Worm (Caenorhabditis elegans) whole organism, L4 larva: ENCODE results near the gene T15B12.2.

Experiments used
- F26F4.8 ChIP-seq: fragments of 200-800 bp; sonication (Bioruptor generic); conservative IDR thresholded peaks from 2 replicates; pipeline ENCODE4 v1.3.6; 2022; ENCODE audit warnings: missing genetic modification characterization, missing compliant biosample characterization
- F44E2.7 ChIP-seq: fragments of 200-800 bp; sonication (Bioruptor generic); IDR thresholded peaks from 2 replicates; pipeline ENCODE4 v2.1.2; 2022; ENCODE audit warnings: missing genetic modification characterization, missing compliant biosample characterization
- R02D3.7 ChIP-seq: fragments of 150-350 bp; sonication (generic microtip); optimal IDR thresholded peaks from 3 replicates; lab custom pipeline; 2014; ENCODE audit warnings: missing biosample characterization, missing genetic modification characterization
- Y105C5A.15 ChIP-seq: fragments of 200-800 bp; sonication (Bioruptor generic); IDR thresholded peaks from 2 replicates; pipeline ENCODE4 v1.3.6; 2022; ENCODE audit warnings: missing genetic modification characterization, missing compliant biosample characterization
- Y48G9A.11 ChIP-seq: fragments of 200-800 bp; sonication (Bioruptor generic); IDR thresholded peaks from 2 replicates; pipeline ENCODE4 v1.3.6; 2022; ENCODE audit warnings: missing genetic modification reagents, missing genetic modification characterization, missing compliant biosample characterization
- ama-1 ChIP-seq: fragments of 150-350 bp; optimal IDR thresholded peaks from 2 replicates; lab custom pipeline; 2014; ENCODE audit warnings: inconsistent platforms, mixed read lengths
- ceh-28 ChIP-seq: fragments of 150-350 bp; optimal IDR thresholded peaks from 2 replicates; lab custom pipeline; 2014; ENCODE audit warnings: missing biosample characterization, missing genetic modification reagents, missing genetic modification characterization
- ceh-44 ChIP-seq: fragments of 200-800 bp; sonication (Bioruptor generic); IDR thresholded peaks from 2 replicates; pipeline ENCODE4 v1.3.6; 2022; ENCODE audit warnings: missing genetic modification reagents, missing genetic modification characterization, missing compliant biosample characterization
- ceh-82 ChIP-seq: sonication (generic microtip); optimal IDR thresholded peaks from 2 replicates; lab custom pipeline; 2017; ENCODE audit warnings: missing biosample characterization, missing genetic modification characterization
- daf-16 ChIP-seq, 3 experiments: sonication (generic microtip); optimal IDR thresholded peaks; 2 replicates each; lab custom pipeline; 2016 to 2017; ENCODE audit warnings: missing genetic modification characterization in 3 of 3, missing genetic modification reagents in 3 of 3, mild to moderate bottlenecking in 2 of 3, missing compliant biosample characterization in 2 of 3, missing biosample characterization in 1 of 3, moderate library complexity in 1 of 3
- dmd-8 ChIP-seq: fragments of 200-800 bp; sonication (Bioruptor generic); IDR thresholded peaks from 2 replicates; pipeline ENCODE4 v1.3.6; 2022; ENCODE audit warnings: missing genetic modification characterization, missing compliant biosample characterization
- dpl-1 ChIP-seq: fragments of 150-350 bp; optimal IDR thresholded peaks from 2 replicates; lab custom pipeline; 2014; ENCODE audit warnings: missing biosample characterization, missing genetic modification reagents, missing genetic modification characterization
- duxl-1 ChIP-seq: sonication (generic microtip); optimal IDR thresholded peaks from 2 replicates; lab custom pipeline; 2016; ENCODE audit warnings: mild to moderate bottlenecking, missing genetic modification characterization, moderate library complexity, missing compliant biosample characterization; ENCODE audit not compliant: poor library complexity
- dve-1 ChIP-seq: sonication (generic microtip); optimal IDR thresholded peaks from 2 replicates; lab custom pipeline; 2017; ENCODE audit warnings: antibody characterized with exemption, mild to moderate bottlenecking, missing genetic modification characterization, missing compliant biosample characterization; ENCODE audit not compliant: insufficient read depth
- egl-27 ChIP-seq: sonication (generic microtip); optimal IDR thresholded peaks from 3 replicates; lab custom pipeline; 2017; ENCODE audit warnings: missing biosample characterization, missing genetic modification reagents, missing genetic modification characterization
- egl-43 ChIP-seq: fragments of 200-800 bp; sonication (Bioruptor generic); IDR thresholded peaks from 2 replicates; pipeline ENCODE4 v1.3.6; 2022; ENCODE audit warnings: missing genetic modification reagents, missing genetic modification characterization, missing compliant biosample characterization
- hlh-30 ChIP-seq: sonication (generic microtip); optimal IDR thresholded peaks from 2 replicates; lab custom pipeline; 2017; ENCODE audit warnings: antibody characterized with exemption, mild to moderate bottlenecking, missing genetic modification characterization, missing compliant biosample characterization; ENCODE audit not compliant: insufficient read depth
- hmg-1.1 ChIP-seq: fragments of 200-800 bp; sonication (Bioruptor generic); IDR thresholded peaks from 2 replicates; pipeline ENCODE4 v1.3.6; 2022; ENCODE audit warnings: missing genetic modification reagents, missing genetic modification characterization, missing compliant biosample characterization
- lin-38 ChIP-seq: fragments of 200-800 bp; sonication (Bioruptor generic); IDR thresholded peaks from 2 replicates; pipeline ENCODE4 v1.3.6; 2022; ENCODE audit warnings: missing genetic modification reagents, missing genetic modification characterization, missing compliant biosample characterization
- lsy-2 ChIP-seq, 2 experiments: fragments of 150-350 bp in 1 of 2; sonication (generic microtip) in 1 of 2; optimal IDR thresholded peaks; 2 replicates each; lab custom pipeline; 2014 to 2017; ENCODE audit warnings: missing biosample characterization in 2 of 2, missing genetic modification characterization in 2 of 2
- madf-5 ChIP-seq, 2 experiments: fragments of 200-800 bp; sonication (Bioruptor generic); IDR thresholded peaks; 2 replicates each; pipeline ENCODE4 v1.3.6; 2022; ENCODE audit warnings: missing compliant biosample characterization in 2 of 2, missing genetic modification characterization in 2 of 2
- madf-9 ChIP-seq: fragments of 200-800 bp; sonication (Bioruptor generic); conservative IDR thresholded peaks from 2 replicates; pipeline ENCODE4 v1.3.6; 2022; ENCODE audit warnings: missing genetic modification reagents, missing genetic modification characterization, missing compliant biosample characterization
- mep-1 ChIP-seq: fragments of 150-350 bp; sonication (generic microtip); optimal IDR thresholded peaks from 3 replicates; lab custom pipeline; 2014; ENCODE audit warnings: missing biosample characterization, missing genetic modification characterization
- mes-2 ChIP-seq: sonication (generic microtip); optimal IDR thresholded peaks from 2 replicates; lab custom pipeline; 2016; ENCODE audit warnings: missing genotype, mild to moderate bottlenecking, missing genetic modification characterization, missing compliant biosample characterization; ENCODE audit not compliant: poor library complexity, severe bottlenecking
- nhr-102 ChIP-seq: sonication (generic microtip); optimal IDR thresholded peaks from 2 replicates; lab custom pipeline; 2016; ENCODE audit warnings: mild to moderate bottlenecking, missing genetic modification characterization, moderate library complexity, missing compliant biosample characterization
- nhr-11 ChIP-seq: fragments of 150-350 bp; optimal IDR thresholded peaks from 2 replicates; lab custom pipeline; 2014; ENCODE audit warnings: missing biosample characterization, missing genetic modification characterization
- nhr-111 ChIP-seq: fragments of 200-800 bp; sonication (Bioruptor generic); optimal IDR thresholded peaks from 2 replicates; lab custom pipeline; 2018; ENCODE audit warnings: mild to moderate bottlenecking, missing genetic modification characterization, missing compliant biosample characterization
- nhr-237 ChIP-seq: sonication (generic microtip); optimal IDR thresholded peaks from 2 replicates; lab custom pipeline; 2017; ENCODE audit warnings: missing biosample characterization, missing genetic modification characterization
- nhr-41 ChIP-seq: fragments of 200-800 bp; sonication (Bioruptor generic); IDR thresholded peaks from 2 replicates; pipeline ENCODE4 v1.3.6; 2022; ENCODE audit warnings: missing genetic modification reagents, missing genetic modification characterization, missing compliant biosample characterization
- nhr-42 ChIP-seq: fragments of 200-800 bp; sonication (Bioruptor generic); IDR thresholded peaks from 2 replicates; pipeline ENCODE4 v1.3.6; 2022; ENCODE audit warnings: missing genetic modification characterization, missing compliant biosample characterization
- pha-4 ChIP-seq, 2 experiments: fragments of 150-350 bp in 1 of 2; fragments of 200-800 bp in 1 of 2; sonication (Bioruptor generic) in 1 of 2; IDR thresholded peaks in 1 of 2; optimal IDR thresholded peaks in 1 of 2; 2 replicates each; pipeline versions ENCODE4 v1.3.6 to Lab custom; 2014 to 2022; ENCODE audit warnings: missing genetic modification characterization in 2 of 2, missing genetic modification reagents in 2 of 2, missing biosample characterization in 1 of 2, missing compliant biosample characterization in 1 of 2
- rbr-2 ChIP-seq: sonication (generic microtip); optimal IDR thresholded peaks from 2 replicates; lab custom pipeline; 2016; ENCODE audit warnings: missing genotype, missing genetic modification characterization, missing compliant biosample characterization
- sdz-12 ChIP-seq: fragments of 200-800 bp; sonication (Bioruptor generic); optimal IDR thresholded peaks from 2 replicates; lab custom pipeline; 2018; ENCODE audit warnings: mild to moderate bottlenecking, missing genetic modification characterization, missing compliant biosample characterization
- set-16 ChIP-seq: fragments of 200-800 bp; sonication (Bioruptor generic); IDR thresholded peaks from 2 replicates; pipeline ENCODE4 v1.3.6; 2022; ENCODE audit warnings: missing genetic modification reagents, missing genetic modification characterization, missing compliant biosample characterization
- snpc-1.2 ChIP-seq: fragments of 200-800 bp; sonication (Bioruptor generic); IDR thresholded peaks from 2 replicates; pipeline ENCODE4 v1.3.6; 2022; ENCODE audit warnings: missing genetic modification reagents, missing genetic modification characterization, missing compliant biosample characterization
- tag-97 ChIP-seq: fragments of 200-800 bp; sonication (Bioruptor generic); IDR thresholded peaks from 2 replicates; pipeline ENCODE4 v1.3.6; 2022; ENCODE audit warnings: missing genetic modification characterization, missing compliant biosample characterization
- unc-130 ChIP-seq: sonication (generic microtip); optimal IDR thresholded peaks from 2 replicates; lab custom pipeline; 2016; ENCODE audit warnings: missing genetic modification reagents, missing genetic modification characterization, missing compliant biosample characterization
- unc-62 ChIP-seq, 3 experiments: fragments of 150-350 bp in 1 of 3; sonication (generic microtip); optimal IDR thresholded peaks in 2 of 3; peaks in 1 of 3; 1 replicate in 1 of 3; 2 replicates in 2 of 3; lab custom pipeline; 2014 to 2017; ENCODE audit warnings: missing biosample characterization in 3 of 3, missing genetic modification characterization in 3 of 3, missing genetic modification reagents in 3 of 3, missing genotype in 1 of 3
- zfp-2 ChIP-seq: sonication (generic microtip); optimal IDR thresholded peaks from 2 replicates; lab custom pipeline; 2016; ENCODE audit warnings: mild to moderate bottlenecking, missing genetic modification characterization, missing compliant biosample characterization
- ztf-11 ChIP-seq: fragments of 150-350 bp; optimal IDR thresholded peaks from 2 replicates; lab custom pipeline; 2014; ENCODE audit warnings: missing biosample characterization, missing genetic modification characterization
- ztf-7 ChIP-seq: fragments of 150-350 bp; optimal IDR thresholded peaks from 2 replicates; lab custom pipeline; 2014; ENCODE audit warnings: missing biosample characterization, missing genetic modification characterization

T15B12.2 gene

ce11 chrIII:5277740-5278139, 23.9 kb downstream of the T15B12.2 start, which contains the start of gene clk-1:
TSS of gene clk-1 (plus strand) at chrIII:5277894.
- TF ChIP-seq rbr-2, result no peak
- no peak for TF ChIP-seq R02D3.7
- TF ChIP-seq set-16 (GFP tag; lab: Robert Waterston, UW), result no peak
- no peak for TF ChIP-seq ceh-44 (GFP tag; lab: Robert Waterston, UW)
- no peak for TF ChIP-seq nhr-11 (tag; lab: Kevin White, UChicago)
- 0 out of 2 replicates have a peak, but pooled peaks have one; percentile 7 for TF ChIP-seq Y48G9A.11 (GFP tag; lab: Robert Waterston, UW)
- no peak for TF ChIP-seq snpc-1.2 (GFP tag; lab: Robert Waterston, UW)
- TF ChIP-seq tag-97 (GFP tag; lab: Robert Waterston, UW), result no peak
- TF ChIP-seq ztf-11 (tag; lab: Kevin White, UChicago), result no peak
- no peak for TF ChIP-seq zfp-2 (tag; lab: Kevin White, UChicago)
- TF ChIP-seq madf-9 (GFP tag; lab: Robert Waterston, UW), result no peak
- peak; percentile 31 for TF ChIP-seq nhr-111 (GFP tag; lab: Kevin White, UChicago)
- TF ChIP-seq nhr-102 (tag; lab: Kevin White, UChicago), result peak; percentile 13
- TF ChIP-seq Y105C5A.15 (GFP tag; lab: Robert Waterston, UW), result 0 out of 2 replicates have a peak, but pooled peaks have one; percentile 12
- 0 out of 2 replicates have a peak, but pooled peaks have one; percentile 56 for TF ChIP-seq F26F4.8 (GFP tag; lab: Robert Waterston, UW)
- TF ChIP-seq sdz-12 (GFP tag; lab: Kevin White, UChicago), result no peak
- TF ChIP-seq unc-62 (GFP tag; optimal IDR thresholded peaks at IDR 0.05 in 1 of 2; lab: Kevin White, UChicago), result peak in 1 of 2 experiments; percentile 24
- TF ChIP-seq unc-62 (tag; optimal IDR thresholded peaks at IDR 0.05; lab: Kevin White, UChicago), result no peak
- TF ChIP-seq dve-1 (tag; lab: Kevin White, UChicago), result no peak
- TF ChIP-seq duxl-1 (tag; lab: Kevin White, UChicago), result no peak
- peak; percentile 50; the same call in 1 of the 2 replicates for TF ChIP-seq nhr-42 (GFP tag; lab: Robert Waterston, UW)
- peak; percentile 50 for TF ChIP-seq ama-1 (lab: Kevin White, UChicago)
- no peak for TF ChIP-seq egl-27 (tag; lab: Kevin White, UChicago)
- TF ChIP-seq ceh-28 (tag; lab: Kevin White, UChicago), result no peak
- TF ChIP-seq unc-130 (GFP tag; lab: Kevin White, UChicago), result no peak
- no peak for TF ChIP-seq lin-38 (GFP tag; lab: Robert Waterston, UW)
- TF ChIP-seq nhr-41, result no peak
- no peak for TF ChIP-seq hlh-30 (tag; lab: Kevin White, UChicago)

- TF ChIP-seq egl-43 (GFP tag; lab: Robert Waterston, UW), result no peak
- TF ChIP-seq dmd-8, result no peak
- peak in 1 of 2 experiments; percentile 50 for TF ChIP-seq unc-62 (GFP tag; optimal IDR thresholded peaks at IDR 0.05 in 1 of 2; lab: Kevin White, UChicago)
- TF ChIP-seq unc-62 (tag; optimal IDR thresholded peaks at IDR 0.05; lab: Kevin White, UChicago), result no peak
- TF ChIP-seq mep-1, result peak; percentile 44
- peak; percentile 25 for TF ChIP-seq dve-1 (tag; lab: Kevin White, UChicago)
- no peak for TF ChIP-seq daf-16 (GFP tag; optimal IDR thresholded peaks at IDR 0.05; lab: Kevin White, UChicago)
- peak; percentile 24 for TF ChIP-seq daf-16 (tag; optimal IDR thresholded peaks at IDR 0.05; lab: Kevin White, UChicago)
- no peak for TF ChIP-seq nhr-237 (tag; lab: Kevin White, UChicago)
- peak; percentile 71 for TF ChIP-seq mes-2 (tag; lab: Kevin White, UChicago)
- TF ChIP-seq ceh-82 (tag; lab: Kevin White, UChicago), result no peak
- peak; percentile 10 for TF ChIP-seq hlh-30 (tag; lab: Kevin White, UChicago)
- TF ChIP-seq rbr-2, result peak; percentile 25
- peak in 1 of 2 experiments; percentile 77 for TF ChIP-seq lsy-2 (tag; optimal IDR thresholded peaks at IDR 0.05; lab: Kevin White, UChicago)
- TF ChIP-seq hmg-1.1 (GFP tag; lab: Robert Waterston, UW), result no peak
- TF ChIP-seq ztf-7 (tag; lab: Kevin White, UChicago), result peak; percentile 17
- no peak for TF ChIP-seq madf-5 (GFP tag; IDR thresholded peaks at IDR 0.05; lab: Robert Waterston, UW)
- peak; percentile 60 for TF ChIP-seq dpl-1 (GFP tag; lab: Kevin White, UChicago)
- TF ChIP-seq pha-4 (GFP tag; IDR thresholded peaks at IDR 0.05; lab: Robert Waterston, UW), result no peak
- peak; percentile 75 for TF ChIP-seq pha-4 (tag; optimal IDR thresholded peaks at IDR 0.05; lab: Kevin White, UChicago)
- no peak for TF ChIP-seq F44E2.7
Observed at ce11 chrIII:5274715-5275355, 26.9 kb downstream of the T15B12.2 start, which contains the start of the genes daf-41 and toc-1. TSS of gene daf-41 (minus strand) at chrIII:5274765. TSS of gene toc-1 (plus strand) at chrIII:5275251.
